Worm (Caenorhabditis elegans) whole organism, young adult: ENCODE results near the gene ufd-3.

Experiments used
- B0019.2 ChIP-seq: fragments of 200-800 bp; sonication (Bioruptor generic); conservative IDR thresholded peaks from 2 replicates; pipeline ENCODE4 v1.3.6; 2022; ENCODE audit warnings: missing genetic modification reagents, missing genetic modification characterization, missing compliant biosample characterization
- C06A6.2 ChIP-seq: fragments of 200-800 bp; sonication (Bioruptor generic); conservative IDR thresholded peaks from 2 replicates; pipeline ENCODE4 v1.3.6; 2022; ENCODE audit warnings: missing genetic modification characterization, missing compliant biosample characterization
- D2030.7 ChIP-seq: fragments of 200-800 bp; sonication (Bioruptor generic); IDR thresholded peaks from 2 replicates; pipeline ENCODE4 v1.3.6; 2022; ENCODE audit warnings: missing genetic modification reagents, missing genetic modification characterization, missing compliant biosample characterization
- F33H1.4 ChIP-seq: fragments of 200-800 bp; sonication (Bioruptor generic); IDR thresholded peaks from 2 replicates; pipeline ENCODE4 v1.3.6; 2022; ENCODE audit warnings: missing genetic modification reagents, missing genetic modification characterization, missing compliant biosample characterization
- F57C9.4 ChIP-seq: sonication (generic microtip); optimal IDR thresholded peaks from 2 replicates; lab custom pipeline; 2017; ENCODE audit warnings: mild to moderate bottlenecking, missing genetic modification characterization, missing compliant biosample characterization
- T07F8.4 ChIP-seq: sonication (generic microtip); optimal IDR thresholded peaks from 2 replicates; lab custom pipeline; 2016; ENCODE audit warnings: mild to moderate bottlenecking, missing genetic modification characterization, moderate library complexity, missing compliant biosample characterization
- Y53G8AR.9 ChIP-seq: fragments of 200-800 bp; sonication (Bioruptor generic); conservative IDR thresholded peaks from 2 replicates; pipeline ENCODE4 v1.3.6; 2022; ENCODE audit warnings: missing genetic modification reagents, missing genetic modification characterization, missing compliant biosample characterization
- Y56A3A.18 ChIP-seq: fragments of 200-800 bp; sonication (Bioruptor generic); IDR thresholded peaks from 2 replicates; pipeline ENCODE4 v1.3.6; 2022; ENCODE audit warnings: missing genetic modification reagents, missing genetic modification characterization, missing compliant biosample characterization
- Y95B8A.8 ChIP-seq: fragments of 200-800 bp; sonication (Bioruptor generic); IDR thresholded peaks from 2 replicates; pipeline ENCODE4 v1.3.6; 2022; ENCODE audit warnings: missing genetic modification reagents, missing genetic modification characterization, missing compliant biosample characterization
- atf-7 ChIP-seq: sonication (generic microtip); optimal IDR thresholded peaks from 2 replicates; lab custom pipeline; 2017; ENCODE audit warnings: mild to moderate bottlenecking, missing genetic modification characterization, missing compliant biosample characterization
- athp-1 ChIP-seq: sonication (generic microtip); optimal IDR thresholded peaks from 2 replicates; lab custom pipeline; 2017; ENCODE audit warnings: mild to moderate bottlenecking, missing genetic modification characterization, missing compliant biosample characterization
- attf-3 ChIP-seq: fragments of 200-800 bp; sonication (Bioruptor generic); conservative IDR thresholded peaks from 2 replicates; pipeline ENCODE4 v1.3.6; 2022; ENCODE audit warnings: missing genetic modification reagents, missing genetic modification characterization, missing compliant biosample characterization
- bed-2 ChIP-seq: fragments of 200-800 bp; sonication (Bioruptor generic); IDR thresholded peaks from 2 replicates; pipeline ENCODE4 v1.3.6; 2022; ENCODE audit warnings: missing genetic modification reagents, missing genetic modification characterization, missing compliant biosample characterization
- ceh-27 ChIP-seq: fragments of 200-800 bp; sonication (Bioruptor generic); optimal IDR thresholded peaks from 2 replicates; lab custom pipeline; 2018; ENCODE audit warnings: mild to moderate bottlenecking, missing genetic modification characterization, moderate library complexity, missing compliant biosample characterization
- chd-7 ChIP-seq: sonication (generic microtip); optimal IDR thresholded peaks from 2 replicates; lab custom pipeline; 2016; ENCODE audit warnings: mild to moderate bottlenecking, missing genetic modification characterization, moderate library complexity, missing compliant biosample characterization
- dox-1 ChIP-seq: fragments of 200-800 bp; sonication (Bioruptor generic); IDR thresholded peaks from 2 replicates; pipeline ENCODE4 v1.3.6; 2022; ENCODE audit warnings: missing genetic modification reagents, missing genetic modification characterization, missing compliant biosample characterization
- dpff-1 ChIP-seq: sonication (generic microtip); optimal IDR thresholded peaks from 2 replicates; lab custom pipeline; 2017; ENCODE audit warnings: mild to moderate bottlenecking, missing genetic modification characterization, missing compliant biosample characterization
- efl-1 ChIP-seq: fragments of 150-350 bp; optimal IDR thresholded peaks from 2 replicates; lab custom pipeline; 2014; ENCODE audit warnings: missing biosample characterization, missing genetic modification reagents, missing genetic modification characterization
- egl-18 ChIP-seq: fragments of 200-800 bp; sonication (Bioruptor generic); IDR thresholded peaks from 2 replicates; pipeline ENCODE4 v1.3.6; 2022; ENCODE audit warnings: missing genetic modification reagents, missing genetic modification characterization, missing compliant biosample characterization
- ets-4 ChIP-seq: fragments of 200-800 bp; sonication (Bioruptor generic); optimal IDR thresholded peaks from 2 replicates; lab custom pipeline; 2018; ENCODE audit warnings: mild to moderate bottlenecking, missing genetic modification characterization, missing compliant biosample characterization
- hmg-1.2 ChIP-seq: fragments of 200-800 bp; sonication (Bioruptor generic); IDR thresholded peaks from 2 replicates; pipeline ENCODE4 v1.3.6; 2022; ENCODE audit warnings: missing genetic modification reagents, missing genetic modification characterization, missing compliant biosample characterization
- hsf-1 ChIP-seq: fragments of 200-800 bp; sonication (Bioruptor generic); IDR thresholded peaks from 2 replicates; pipeline ENCODE4 v1.3.6; 2022; ENCODE audit warnings: missing genetic modification reagents, missing genetic modification characterization, missing compliant biosample characterization
- lag-1 ChIP-seq: fragments of 200-800 bp; sonication (Bioruptor generic); IDR thresholded peaks from 2 replicates; pipeline ENCODE4 v1.3.6; 2022; ENCODE audit warnings: missing genetic modification reagents, missing genetic modification characterization, missing compliant biosample characterization
- lin-26 ChIP-seq: fragments of 200-800 bp; sonication (Bioruptor generic); IDR thresholded peaks from 2 replicates; pipeline ENCODE4 v1.3.6; 2022; ENCODE audit warnings: missing genetic modification reagents, missing genetic modification characterization, missing compliant biosample characterization
- lin-35 ChIP-seq, 3 experiments: fragments of 150-350 bp in 2 of 3; sonication (generic microtip) in 1 of 3; optimal IDR thresholded peaks; 2 replicates each; lab custom pipeline; 2014 to 2018; ENCODE audit warnings: missing biosample characterization in 3 of 3, missing genetic modification characterization in 3 of 3, missing genetic modification reagents in 3 of 3
- lin-54 ChIP-seq: fragments of 200-800 bp; sonication (Bioruptor generic); optimal IDR thresholded peaks from 2 replicates; lab custom pipeline; 2018; ENCODE audit warnings: mild to moderate bottlenecking, missing genetic modification characterization, missing compliant biosample characterization
- lsl-1 ChIP-seq: fragments of 200-800 bp; sonication (Bioruptor generic); optimal IDR thresholded peaks from 2 replicates; lab custom pipeline; 2018; ENCODE audit warnings: mild to moderate bottlenecking, missing genetic modification characterization, moderate library complexity, missing compliant biosample characterization
- madf-3 ChIP-seq: fragments of 200-800 bp; sonication (Bioruptor generic); IDR thresholded peaks from 2 replicates; pipeline ENCODE4 v1.3.6; 2022; ENCODE audit warnings: missing genetic modification reagents, missing genetic modification characterization, missing compliant biosample characterization
- madf-6 ChIP-seq: fragments of 200-800 bp; sonication (Bioruptor generic); IDR thresholded peaks from 2 replicates; pipeline ENCODE4 v1.3.6; 2022; ENCODE audit warnings: missing genetic modification reagents, missing genetic modification characterization, missing compliant biosample characterization
- mcd-1 ChIP-seq: fragments of 200-800 bp; sonication (Bioruptor generic); IDR thresholded peaks from 2 replicates; pipeline ENCODE4 v1.3.6; 2022; ENCODE audit warnings: missing genetic modification reagents, missing genetic modification characterization, missing compliant biosample characterization
- nfya-1 ChIP-seq: sonication (generic microtip); optimal IDR thresholded peaks from 2 replicates; lab custom pipeline; 2017; ENCODE audit warnings: antibody characterized with exemption, missing compliant biosample characterization, missing genetic modification characterization, borderline replicate concordance; ENCODE audit not compliant: insufficient read depth
- nhr-90 ChIP-seq: sonication (generic microtip); optimal IDR thresholded peaks from 2 replicates; lab custom pipeline; 2016; ENCODE audit warnings: missing genotype, mild to moderate bottlenecking, missing genetic modification characterization, missing compliant biosample characterization
- pha-4 ChIP-seq: fragments of 150-350 bp; sonication (generic microtip); optimal IDR thresholded peaks from 2 replicates; lab custom pipeline; 2014; ENCODE audit warnings: missing biosample characterization, missing genetic modification reagents, missing genetic modification characterization
- rcor-1 ChIP-seq: fragments of 200-800 bp; sonication (Bioruptor generic); IDR thresholded peaks from 2 replicates; pipeline ENCODE4 v1.3.6; 2022; ENCODE audit warnings: missing genetic modification reagents, missing genetic modification characterization, missing compliant biosample characterization
- sea-2 ChIP-seq: fragments of 200-800 bp; sonication (Bioruptor generic); IDR thresholded peaks from 2 replicates; pipeline ENCODE4 v1.3.6; 2022; ENCODE audit warnings: missing genetic modification characterization, missing compliant biosample characterization
- snpc-1.3 ChIP-seq: sonication (generic microtip); optimal IDR thresholded peaks from 2 replicates; lab custom pipeline; 2017; ENCODE audit warnings: missing genetic modification characterization, mild to moderate bottlenecking, missing compliant biosample characterization, antibody characterized with exemption, moderate library complexity, missing genotype, missing genetic modification reagents; ENCODE audit not compliant: insufficient read depth
- snpc-3.4 ChIP-seq: sonication (generic microtip); optimal IDR thresholded peaks from 2 replicates; lab custom pipeline; 2017; ENCODE audit warnings: missing genetic modification characterization, mild to moderate bottlenecking, missing compliant biosample characterization, antibody characterized with exemption, moderate library complexity, missing genotype, missing genetic modification reagents
- tbp1 ChIP-seq: fragments of 200-800 bp; sonication (Bioruptor generic); optimal IDR thresholded peaks from 2 replicates; lab custom pipeline; 2018; ENCODE audit warnings: mild to moderate bottlenecking, missing genetic modification characterization, missing compliant biosample characterization
- xnd-1 ChIP-seq: sonication (generic microtip); optimal IDR thresholded peaks from 2 replicates; lab custom pipeline; 2016; ENCODE audit warnings: missing genotype, missing genetic modification reagents, missing genetic modification characterization, missing compliant biosample characterization
- zfh-2 ChIP-seq: fragments of 200-800 bp; sonication (Bioruptor generic); conservative IDR thresholded peaks from 2 replicates; pipeline ENCODE4 v1.3.6; 2022; ENCODE audit warnings: missing genetic modification reagents, missing genetic modification characterization, missing compliant biosample characterization

Gene ufd-3

ce11 chrII:9938877-9939276 lies 1.7 kb upstream of the ufd-3 start, which contains the start of the genes C05C10.7 and C05C10.5 (continued):
- peak; percentile 90 for TF ChIP-seq lin-54
- peak; percentile 44 for TF ChIP-seq snpc-1.3 (tag; lab: Kevin White, UChicago)
- peak; percentile 76; the same call in 1 of the 2 replicates for TF ChIP-seq Y95B8A.8
- TF ChIP-seq snpc-3.4 (tag; lab: Kevin White, UChicago), result peak; percentile 88
- TF ChIP-seq athp-1 (tag; lab: Kevin White, UChicago), result peak; percentile 69
- TF ChIP-seq ceh-27 (GFP tag; lab: Kevin White, UChicago), result no peak
- no peak for TF ChIP-seq egl-18
- TF ChIP-seq lag-1 (GFP tag; lab: Robert Waterston, UW), result no peak
- TF ChIP-seq nhr-90 (tag; lab: Kevin White, UChicago), result no peak
- TF ChIP-seq dox-1 (GFP tag; lab: Robert Waterston, UW), result peak; percentile 57
- TF ChIP-seq T07F8.4 (tag; lab: Kevin White, UChicago), result no peak
- TF ChIP-seq zfh-2 (GFP tag; lab: Robert Waterston, UW), result no peak
- TF ChIP-seq pha-4, result no peak
- no peak for TF ChIP-seq C06A6.2 (GFP tag; lab: Robert Waterston, UW)
- TF ChIP-seq lsl-1 (GFP tag; lab: Kevin White, UChicago), result peak; percentile 78
- peak; percentile 43; the same call in 1 of the 2 replicates for TF ChIP-seq hmg-1.2
- peak in 1 of 3 experiments; percentile 57 for TF ChIP-seq lin-35 (GFP tag; optimal IDR thresholded peaks at IDR 0.05; lab: Kevin White, UChicago)
- TF ChIP-seq ets-4, result no peak
- TF ChIP-seq rcor-1 (GFP tag; lab: Robert Waterston, UW), result peak; percentile 46; the same call in 1 of the 2 replicates
- TF ChIP-seq madf-3 (GFP tag; lab: Robert Waterston, UW), result peak; percentile 75
- no peak for TF ChIP-seq F57C9.4 (tag; lab: Kevin White, UChicago)
- no peak for TF ChIP-seq dpff-1
- peak; percentile 82 for TF ChIP-seq F33H1.4 (GFP tag; lab: Robert Waterston, UW)
- TF ChIP-seq hsf-1 (GFP tag; lab: Robert Waterston, UW), result peak; percentile 80
- TF ChIP-seq B0019.2 (GFP tag; lab: Robert Waterston, UW), result peak; percentile 86
- peak; percentile 90 for TF ChIP-seq D2030.7 (GFP tag; lab: Robert Waterston, UW)
- TF ChIP-seq attf-3, result 0 out of 2 replicates have a peak, but pooled peaks have one; percentile 16
- TF ChIP-seq tbp1 (GFP tag; lab: Kevin White, UChicago), result peak; percentile 42
- no peak for TF ChIP-seq nfya-1 (tag; lab: Kevin White, UChicago)
- TF ChIP-seq xnd-1 (tag; lab: Kevin White, UChicago), result peak; percentile 86
- 0 out of 2 replicates have a peak, but pooled peaks have one; percentile 38 for TF ChIP-seq Y53G8AR.9 (GFP tag; lab: Robert Waterston, UW)
- TF ChIP-seq bed-2 (GFP tag; lab: Robert Waterston, UW), result no peak

- TF ChIP-seq mcd-1 (GFP tag; lab: Robert Waterston, UW) (no peak), madf-3 (GFP tag; lab: Robert Waterston, UW) (no peak), T07F8.4 (tag; lab: Kevin White, UChicago) (no peak), efl-1 (GFP tag; lab: Kevin White, UChicago) (no peak)
Measured at ce11 chrII:9943246-9943645, 2.7 kb downstream of the ufd-3 start.

ce11 chrII:9943837-9944236 lies 3.3 kb downstream of the ufd-3 start, which contains the start of gene flad-1:
flad-1 (plus strand) TSS chrII:9944137.
- TF ChIP-seq F33H1.4 (GFP tag; lab: Robert Waterston, UW) (0 out of 2 replicates have a peak, but pooled peaks have one; percentile 10), Y56A3A.18 (GFP tag; lab: Robert Waterston, UW) (no peak), sea-2 (GFP tag; lab: Robert Waterston, UW) (no peak), madf-6 (GFP tag; lab: Robert Waterston, UW) (no peak), chd-7 (tag; lab: Kevin White, UChicago) (peak; percentile 21), snpc-3.4 (tag; lab: Kevin White, UChicago) (peak; percentile 25), atf-7 (tag; lab: Kevin White, UChicago) (no peak), lin-26 (no peak)
